Worm (Caenorhabditis elegans) whole organism, midembryonic: Measurements from ENCODE around the gene R05F9.9.

Experiments
- T22C8.4 ChIP-seq: fragments of 200-800 bp; sonication (Bioruptor generic); IDR thresholded peaks from 2 replicates; pipeline ENCODE4 v1.3.6; 2022; ENCODE audit warnings: missing genetic modification characterization, missing compliant biosample characterization
- cog-1 ChIP-seq: sonication (generic microtip); optimal IDR thresholded peaks from 2 replicates; lab custom pipeline; 2016; ENCODE audit warnings: missing genetic modification characterization, missing compliant biosample characterization
- flt-1 ChIP-seq: fragments of 200-800 bp; sonication (Bioruptor generic); IDR thresholded peaks from 2 replicates; pipeline ENCODE4 v1.3.6; 2022; ENCODE audit warnings: missing genetic modification characterization, missing compliant biosample characterization
- klf-2 ChIP-seq: fragments of 200-800 bp; sonication (Bioruptor generic); conservative IDR thresholded peaks from 2 replicates; pipeline ENCODE4 v1.3.6; 2022; ENCODE audit warnings: missing genetic modification reagents, missing genetic modification characterization, missing compliant biosample characterization
- med-1 ChIP-seq: sonication (generic microtip); optimal IDR thresholded peaks from 2 replicates; lab custom pipeline; 2017; ENCODE audit warnings: missing genetic modification characterization, mild to moderate bottlenecking, missing compliant biosample characterization, antibody characterized with exemption, missing genetic modification reagents; ENCODE audit not compliant: insufficient read depth
- ref-1 ChIP-seq: fragments of 200-800 bp; sonication (Bioruptor generic); conservative IDR thresholded peaks from 2 replicates; pipeline ENCODE4 v1.3.6; 2022; ENCODE audit warnings: missing genetic modification reagents, missing genetic modification characterization, missing compliant biosample characterization
- tab-1 ChIP-seq: fragments of 200-800 bp; sonication (Bioruptor generic); IDR thresholded peaks from 2 replicates; pipeline ENCODE4 v1.3.6; 2022; ENCODE audit warnings: missing genetic modification characterization, missing compliant biosample characterization
- ztf-23 ChIP-seq: fragments of 200-800 bp; sonication (Bioruptor generic); IDR thresholded peaks from 2 replicates; pipeline ENCODE4 v1.3.6; 2022; ENCODE audit warnings: missing genetic modification reagents, missing genetic modification characterization, missing compliant biosample characterization
- ztf-29 ChIP-seq: fragments of 200-800 bp; sonication (Bioruptor generic); IDR thresholded peaks from 2 replicates; pipeline ENCODE4 v1.3.6; 2022; ENCODE audit warnings: missing genetic modification reagents, missing genetic modification characterization, missing compliant biosample characterization

The R05F9.9 gene

DNA sequence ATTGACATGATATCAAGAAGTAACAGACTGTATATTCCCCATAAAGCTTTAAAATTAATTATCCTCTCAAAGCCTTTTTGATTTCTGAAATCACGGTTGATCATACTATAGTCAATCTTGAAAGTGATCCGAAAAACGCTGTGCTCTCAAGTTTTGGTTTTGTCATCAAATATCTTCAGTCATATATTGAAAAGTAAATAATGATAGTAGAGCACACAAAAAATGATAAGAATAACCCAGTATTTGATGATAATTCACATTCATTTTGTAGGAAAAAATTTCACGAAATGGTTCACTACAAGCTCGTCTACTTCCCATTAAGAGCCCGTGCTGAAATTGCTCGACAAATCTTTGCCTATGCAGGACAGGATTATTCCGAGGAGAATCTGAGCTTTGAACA lies 22.3 kb downstream of the R05F9.9 start, which contains the start of gene gst-6:
Gene gst-6 (plus strand): TSS at position 263 of the 400 bp plus-strand sequence.
- TF ChIP-seq T22C8.4 (no peak), flt-1 (no peak), tab-1 (GFP tag; lab: Robert Waterston, UW) (no peak), ztf-29 (no peak), klf-2 (GFP tag; lab: Robert Waterston, UW) (no peak), ztf-23 (GFP tag; lab: Robert Waterston, UW) (no peak), ref-1 (GFP tag; lab: Robert Waterston, UW) (no peak), med-1 (no peak), cog-1 (tag; lab: Kevin White, UChicago) (no peak)

- no peak for TF ChIP-seq tab-1 (GFP tag; lab: Robert Waterston, UW)
- TF ChIP-seq flt-1 = no peak
- no peak for TF ChIP-seq ref-1 (GFP tag; lab: Robert Waterston, UW)
- no peak for TF ChIP-seq med-1
- no peak for TF ChIP-seq ztf-23 (GFP tag; lab: Robert Waterston, UW)
- TF ChIP-seq T22C8.4 = no peak
- TF ChIP-seq klf-2 (GFP tag; lab: Robert Waterston, UW) = no peak
- TF ChIP-seq ztf-29 = no peak
- no peak for TF ChIP-seq cog-1 (tag; lab: Kevin White, UChicago)
Observed at ce11 chrII:4876091-4876490, 25.8 kb downstream of the R05F9.9 start, which contains the start of gene F11G11.13. TSS of gene F11G11.13 (minus strand) at chrII:4876179.

DNA sequence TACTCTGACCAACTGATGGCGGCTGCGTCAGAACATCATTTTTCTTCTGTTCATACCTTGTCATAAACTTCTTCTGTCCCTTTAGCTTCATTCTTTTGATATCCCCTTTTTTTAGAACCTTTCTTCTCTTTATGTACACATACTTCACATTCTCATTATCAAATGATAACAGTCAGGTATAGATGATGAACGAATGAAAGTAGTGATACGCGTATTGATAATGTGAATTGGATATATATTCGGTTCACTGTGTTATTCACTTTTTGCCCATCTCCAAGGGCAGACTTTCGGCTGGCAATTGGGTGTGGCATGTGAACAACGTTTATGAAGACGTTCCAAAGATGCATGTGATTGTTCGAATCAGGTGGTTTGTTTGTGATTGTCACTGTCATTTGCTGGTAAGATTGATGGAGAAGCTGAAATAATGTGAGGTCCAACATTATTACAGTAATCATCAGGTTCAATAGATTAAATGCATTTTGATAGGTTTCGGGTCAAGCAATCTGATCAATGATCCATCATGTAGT lies 27.5 kb downstream of the R05F9.9 start, which contains the start of gene F11G11.15:
Gene F11G11.15 (plus strand): TSS at position 511 of the 527 bp plus-strand sequence.
- no peak for TF ChIP-seq ztf-29
- no peak for TF ChIP-seq tab-1 (GFP tag; lab: Robert Waterston, UW)
- no peak for TF ChIP-seq flt-1
- no peak for TF ChIP-seq ztf-23 (GFP tag; lab: Robert Waterston, UW)
- TF ChIP-seq ref-1 (GFP tag; lab: Robert Waterston, UW) = no peak
- TF ChIP-seq med-1 = no peak
- TF ChIP-seq cog-1 (tag; lab: Kevin White, UChicago) = no peak
- no peak for TF ChIP-seq klf-2 (GFP tag; lab: Robert Waterston, UW)
- no peak for TF ChIP-seq T22C8.4

DNA sequence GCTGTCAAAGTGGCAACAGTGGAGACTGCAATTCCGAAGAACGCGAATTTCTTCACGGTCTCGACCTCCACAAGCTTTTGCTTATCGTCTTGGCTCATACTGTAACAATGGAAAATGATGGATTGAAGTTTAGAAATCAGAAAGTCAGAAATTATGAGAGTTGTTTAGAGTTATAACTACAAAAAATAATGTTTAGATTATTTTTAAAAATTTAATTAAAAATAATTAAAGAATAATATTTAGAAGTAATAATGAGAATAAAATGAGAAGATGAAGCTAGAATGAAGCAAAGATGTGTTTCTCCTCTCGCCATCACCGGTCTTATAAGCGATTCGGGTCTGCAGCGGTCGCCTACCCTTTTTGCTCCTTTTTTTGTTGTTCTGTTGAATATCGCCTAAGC lies 28.9 kb downstream of the R05F9.9 start, which contains the start of gene col-73:
Gene col-73 (minus strand): TSS at position 101 of the 400 bp plus-strand sequence.
- TF ChIP-seq T22C8.4 (no peak), flt-1 (no peak), cog-1 (tag; lab: Kevin White, UChicago) (no peak), ztf-29 (no peak), klf-2 (GFP tag; lab: Robert Waterston, UW) (no peak), med-1 (no peak), tab-1 (GFP tag; lab: Robert Waterston, UW) (no peak), ref-1 (GFP tag; lab: Robert Waterston, UW) (no peak), ztf-23 (GFP tag; lab: Robert Waterston, UW) (no peak)

DNA sequence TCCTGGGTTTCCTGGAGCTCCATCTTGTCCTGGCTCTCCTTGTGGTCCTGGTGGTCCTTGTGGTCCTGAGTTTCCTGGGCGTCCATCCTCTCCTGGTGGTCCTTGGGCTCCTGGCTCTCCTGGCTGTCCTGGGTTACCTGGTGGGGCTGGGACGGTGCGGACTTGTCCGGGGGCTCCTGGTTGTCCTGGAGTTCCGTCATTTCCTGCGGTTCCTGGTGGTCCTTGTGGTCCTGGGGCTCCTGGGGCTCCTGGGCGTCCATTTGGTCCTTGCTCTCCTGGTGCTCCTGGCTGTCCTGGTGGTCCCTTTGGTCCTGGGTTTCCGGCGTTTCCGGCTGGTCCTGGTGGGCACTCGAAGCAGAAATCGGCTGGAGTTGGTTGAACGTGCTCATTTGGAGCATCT lies 29.5 kb downstream of the R05F9.9 start:
- 0 out of 2 replicates have a peak, but pooled peaks have one; percentile 60 for TF ChIP-seq tab-1 (GFP tag; lab: Robert Waterston, UW)
- TF ChIP-seq ref-1 (GFP tag; lab: Robert Waterston, UW) = 0 out of 2 replicates have a peak, but pooled peaks have one; percentile 9

- TF ChIP-seq med-1 = no peak
- TF ChIP-seq ref-1 (GFP tag; lab: Robert Waterston, UW) = no peak
- TF ChIP-seq cog-1 (tag; lab: Kevin White, UChicago) = no peak
- no peak for TF ChIP-seq flt-1
- no peak for TF ChIP-seq T22C8.4
- TF ChIP-seq klf-2 (GFP tag; lab: Robert Waterston, UW) = no peak
- TF ChIP-seq ztf-29 = no peak
- no peak for TF ChIP-seq tab-1 (GFP tag; lab: Robert Waterston, UW)
- TF ChIP-seq ztf-23 (GFP tag; lab: Robert Waterston, UW) = no peak
Observed at ce11 chrII:4871834-4872233, 30.1 kb downstream of the R05F9.9 start.

ce11 chrII:4870691-4871090 lies 31.2 kb downstream of the R05F9.9 start, which contains the start of gene col-20:
TSS of gene col-20 (minus strand) at chrII:4870791.
- TF ChIP-seq cog-1 (tag; lab: Kevin White, UChicago) (no peak), ztf-29 (no peak)

- no peak for TF ChIP-seq flt-1
- TF ChIP-seq ref-1 (GFP tag; lab: Robert Waterston, UW) = no peak
- TF ChIP-seq T22C8.4 = no peak
- no peak for TF ChIP-seq ztf-23 (GFP tag; lab: Robert Waterston, UW)
Observed at ce11 chrII:4869793-4870343, 32.0 kb downstream of the R05F9.9 start.

ce11 chrII:4867476-4867875 lies 34.4 kb downstream of the R05F9.9 start, which contains the start of gene col-17:
TSS of gene col-17 (minus strand) at chrII:4867576.
- TF ChIP-seq ztf-23 (GFP tag; lab: Robert Waterston, UW) (no peak), tab-1 (GFP tag; lab: Robert Waterston, UW) (no peak), ref-1 (GFP tag; lab: Robert Waterston, UW) (no peak), T22C8.4 (no peak), med-1 (no peak), ztf-29 (no peak), klf-2 (GFP tag; lab: Robert Waterston, UW) (no peak), cog-1 (tag; lab: Kevin White, UChicago) (no peak), flt-1 (no peak)

- 0 out of 2 replicates have a peak, but pooled peaks have one; percentile 13 for TF ChIP-seq flt-1
Observed at ce11 chrII:4866819-4867218, 35.1 kb downstream of the R05F9.9 start.

DNA sequence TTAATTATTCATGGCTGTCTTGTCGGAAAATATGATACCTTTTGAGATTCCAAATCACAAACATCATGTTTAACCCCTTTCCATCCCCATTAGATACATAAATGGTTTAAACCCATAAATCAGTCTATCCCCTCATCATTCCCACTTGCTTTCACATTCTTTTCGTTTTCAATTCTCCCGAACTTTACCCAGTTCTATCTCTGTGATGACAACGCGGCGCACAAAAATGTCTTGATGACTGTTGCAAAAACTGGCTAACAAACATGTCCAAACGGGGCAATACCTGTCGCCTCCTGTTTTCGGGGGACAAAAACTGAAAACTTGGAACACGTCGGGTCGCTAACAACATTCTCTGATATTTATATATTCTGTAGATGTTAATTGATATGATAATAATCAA lies 35.9 kb downstream of the R05F9.9 start:
- TF ChIP-seq klf-2 (GFP tag; lab: Robert Waterston, UW) = no peak
- no peak for TF ChIP-seq T22C8.4
- no peak for TF ChIP-seq med-1
- no peak for TF ChIP-seq tab-1 (GFP tag; lab: Robert Waterston, UW)
- TF ChIP-seq ztf-29 = no peak
- TF ChIP-seq flt-1 = no peak
- no peak for TF ChIP-seq cog-1 (tag; lab: Kevin White, UChicago)
- no peak for TF ChIP-seq ref-1 (GFP tag; lab: Robert Waterston, UW)
- TF ChIP-seq ztf-23 (GFP tag; lab: Robert Waterston, UW) = no peak
